Fruit fly (Drosophila melanogaster) whole organism, embryonic: ENCODE measurements around the gene Antp.

Source experiments
- Asciz ChIP-seq: fragments of 200-800 bp; sonication (Bioruptor generic); optimal IDR thresholded peaks from 2 replicates; lab custom pipeline; 2017; ENCODE audit warnings: missing biosample characterization, mild to moderate bottlenecking, missing genetic modification characterization, missing genetic modification reagents
- Atf6 ChIP-seq: fragments of 200-800 bp; sonication (Bioruptor generic); IDR thresholded peaks from 2 replicates; pipeline ENCODE4 v1.3.6; 2022; ENCODE audit warnings: missing biosample characterization, missing genetic modification characterization
- BtbVII ChIP-seq: fragments of 200-800 bp; sonication (Bioruptor generic); optimal IDR thresholded peaks from 3 replicates; lab custom pipeline; 2017; ENCODE audit warnings: missing biosample characterization, mild to moderate bottlenecking, missing genetic modification characterization
- CG10321 ChIP-seq: fragments of 200-800 bp; sonication (Bioruptor generic); IDR thresholded peaks from 2 replicates; pipeline ENCODE4 v1.3.6; 2022; ENCODE audit warnings: missing biosample characterization, missing genetic modification characterization
- CG11398 ChIP-seq: fragments of 200-800 bp; sonication (Bioruptor generic); optimal IDR thresholded peaks from 2 replicates; lab custom pipeline; 2016; ENCODE audit warnings: missing biosample characterization, missing genetic modification characterization
- CG13296 ChIP-seq: fragments of 200-800 bp; sonication (Bioruptor generic); optimal IDR thresholded peaks from 3 replicates; lab custom pipeline; 2018; ENCODE audit warnings: missing biosample characterization, mild to moderate bottlenecking, missing genetic modification characterization
- CG14014 ChIP-seq: fragments of 200-800 bp; sonication (Bioruptor generic); IDR thresholded peaks from 2 replicates; pipeline ENCODE4 v1.3.6; 2022; ENCODE audit warnings: missing biosample characterization, missing genetic modification characterization
- CG15601 ChIP-seq: fragments of 200-800 bp; sonication (Bioruptor generic); optimal IDR thresholded peaks from 3 replicates; lab custom pipeline; 2019; ENCODE audit warnings: missing biosample characterization, mild to moderate bottlenecking, missing genetic modification characterization, moderate library complexity
- CG17802 ChIP-seq: fragments of 200-800 bp; sonication (Bioruptor generic); optimal IDR thresholded peaks from 2 replicates; lab custom pipeline; 2018; ENCODE audit warnings: missing biosample characterization, mild to moderate bottlenecking, missing genetic modification characterization, moderate library complexity
- CG18764 ChIP-seq: fragments of 200-800 bp; sonication (Bioruptor generic); optimal IDR thresholded peaks from 3 replicates; lab custom pipeline; 2016; ENCODE audit warnings: missing biosample characterization, missing genetic modification characterization
- CG2120 ChIP-seq: fragments of 200-800 bp; sonication (Bioruptor generic); optimal IDR thresholded peaks from 3 replicates; lab custom pipeline; 2016; ENCODE audit warnings: missing biosample characterization, missing genetic modification characterization
- CG34422 ChIP-seq: fragments of 200-800 bp; sonication (Bioruptor generic); IDR thresholded peaks from 3 replicates; pipeline ENCODE4 v1.3.6; 2022; ENCODE audit warnings: missing biosample characterization, missing genetic modification characterization
- CG3847 ChIP-seq: fragments of 200-800 bp; sonication (Bioruptor generic); IDR thresholded peaks from 2 replicates; pipeline ENCODE4 v1.3.6; 2022; ENCODE audit warnings: missing biosample characterization, missing genetic modification characterization
- CG4282 ChIP-seq: fragments of 200-800 bp; sonication (Bioruptor generic); optimal IDR thresholded peaks from 2 replicates; lab custom pipeline; 2016; ENCODE audit warnings: missing biosample characterization, missing genetic modification characterization
- CG4730 ChIP-seq: fragments of 200-800 bp; sonication (Bioruptor generic); IDR thresholded peaks from 2 replicates; pipeline ENCODE4 v1.3.6; 2022; ENCODE audit warnings: missing biosample characterization, missing genetic modification characterization
- CG5180 ChIP-seq: fragments of 200-800 bp; sonication (Bioruptor generic); optimal IDR thresholded peaks from 3 replicates; lab custom pipeline; 2017; ENCODE audit warnings: missing biosample characterization, missing genetic modification characterization, mild to moderate bottlenecking, moderate library complexity, missing genetic modification reagents
- CG6654 ChIP-seq: fragments of 200-800 bp; sonication (Bioruptor generic); optimal IDR thresholded peaks from 2 replicates; lab custom pipeline; 2017; ENCODE audit warnings: missing biosample characterization, mild to moderate bottlenecking, missing genetic modification characterization
- CG7928 ChIP-seq: fragments of 200-800 bp; sonication (Bioruptor generic); optimal IDR thresholded peaks from 2 replicates; lab custom pipeline; 2017; ENCODE audit warnings: missing biosample characterization, mild to moderate bottlenecking, missing genetic modification characterization
- CG9932 ChIP-seq: fragments of 200-800 bp; sonication (Bioruptor generic); IDR thresholded peaks from 2 replicates; pipeline ENCODE4 v1.3.6; 2022; ENCODE audit warnings: missing biosample characterization, missing genetic modification characterization
- CkIIα-i1 ChIP-seq: fragments of 200-800 bp; sonication (Bioruptor generic); IDR thresholded peaks from 2 replicates; pipeline ENCODE4 v1.3.6; 2022; ENCODE audit warnings: missing biosample characterization, missing genetic modification characterization
- D ChIP-seq, 2 experiments: fragments of 200-800 bp in 1 of 2; fragments of >200 bp in 1 of 2; sonication (Bioruptor generic) in 1 of 2; optimal IDR thresholded peaks; 2 replicates in 1 of 2; 3 replicates in 1 of 2; lab custom pipeline; 2017; ENCODE audit warnings: mild to moderate bottlenecking in 1 of 2, missing biosample characterization in 1 of 2, missing genetic modification characterization in 1 of 2, missing genetic modification reagents in 1 of 2
- Dbx ChIP-seq: fragments of 200-800 bp; sonication (Bioruptor generic); IDR thresholded peaks from 3 replicates; pipeline ENCODE4 v1.3.6; 2022; ENCODE audit warnings: missing biosample characterization, missing genetic modification characterization
- Gug ChIP-seq: fragments of 200-800 bp; sonication (Bioruptor generic); IDR thresholded peaks from 4 replicates; pipeline ENCODE4 v1.3.6; 2022; ENCODE audit warnings: missing biosample characterization, missing genetic modification characterization
- HHEX ChIP-seq: fragments of 200-800 bp; sonication (Bioruptor generic); optimal IDR thresholded peaks from 3 replicates; lab custom pipeline; 2017; ENCODE audit warnings: missing biosample characterization, mild to moderate bottlenecking, missing genetic modification characterization, missing genetic modification reagents
- Hr51 ChIP-seq, 2 experiments: fragments of 200-800 bp; sonication (Bioruptor generic); optimal IDR thresholded peaks; 2 replicates in 1 of 2; 3 replicates in 1 of 2; lab custom pipeline; 2016 to 2018; ENCODE audit warnings: missing biosample characterization in 2 of 2, missing genetic modification characterization in 2 of 2, mild to moderate bottlenecking in 1 of 2, moderate library complexity in 1 of 2
- Hsf ChIP-seq: fragments of 200-800 bp; sonication (Bioruptor generic); optimal IDR thresholded peaks from 3 replicates; lab custom pipeline; 2016; ENCODE audit warnings: missing biosample characterization, missing genetic modification characterization
- Kr ChIP-seq: fragments of 200-800 bp; sonication (Bioruptor generic); optimal IDR thresholded peaks from 2 replicates; lab custom pipeline; 2017; ENCODE audit warnings: missing biosample characterization, mild to moderate bottlenecking, missing genetic modification characterization
- Neu2 ChIP-seq: fragments of 200-800 bp; sonication (Bioruptor generic); optimal IDR thresholded peaks from 3 replicates; lab custom pipeline; 2016; ENCODE audit warnings: missing biosample characterization, missing genetic modification characterization, borderline replicate concordance
- Rfx ChIP-seq: fragments of 200-800 bp; sonication (Bioruptor generic); IDR thresholded peaks from 2 replicates; pipeline ENCODE4 v1.3.6; 2022; ENCODE audit warnings: missing biosample characterization, missing genetic modification characterization
- Ssrp ChIP-seq: fragments of 200-800 bp; sonication (Bioruptor generic); optimal IDR thresholded peaks from 2 replicates; lab custom pipeline; 2018; ENCODE audit warnings: missing biosample characterization, mild to moderate bottlenecking, missing genetic modification characterization, moderate library complexity
- Usf ChIP-seq: fragments of 200-800 bp; sonication (Bioruptor generic); optimal IDR thresholded peaks from 2 replicates; lab custom pipeline; 2017; ENCODE audit warnings: missing genotype, missing biosample characterization, missing genetic modification characterization
- Xrp1 ChIP-seq: fragments of 200-800 bp; sonication (Bioruptor generic); IDR thresholded peaks from 2 replicates; pipeline ENCODE4 v1.3.6; 2022; ENCODE audit warnings: missing biosample characterization, missing genetic modification characterization
- abd-A ChIP-seq: fragments of 200-800 bp; sonication (Bioruptor generic); optimal IDR thresholded peaks from 3 replicates; lab custom pipeline; 2019; ENCODE audit warnings: missing biosample characterization, mild to moderate bottlenecking, missing genetic modification characterization, moderate library complexity
- ato ChIP-seq: fragments of 200-800 bp; sonication (Bioruptor generic); IDR thresholded peaks from 2 replicates; pipeline ENCODE4 v1.3.6; 2022; ENCODE audit warnings: missing biosample characterization, missing genetic modification characterization; ENCODE audit not compliant: partially characterized antibody
- dan ChIP-seq: fragments of 200-800 bp; sonication (Bioruptor generic); IDR thresholded peaks from 2 replicates; pipeline ENCODE4 v1.3.6; 2022; ENCODE audit warnings: missing biosample characterization, missing genetic modification characterization
- disco-r ChIP-seq: fragments of 200-800 bp; sonication (Bioruptor generic); optimal IDR thresholded peaks from 2 replicates; lab custom pipeline; 2016; ENCODE audit warnings: missing biosample characterization, missing genetic modification characterization
- dmrt11E ChIP-seq: fragments of 200-800 bp; sonication (Bioruptor generic); optimal IDR thresholded peaks from 3 replicates; lab custom pipeline; 2018; ENCODE audit warnings: missing biosample characterization, mild to moderate bottlenecking, missing genetic modification characterization, moderate library complexity
- fd102C ChIP-seq: fragments of 200-800 bp; sonication (Bioruptor generic); optimal IDR thresholded peaks from 2 replicates; lab custom pipeline; 2018; ENCODE audit warnings: missing biosample characterization, mild to moderate bottlenecking, missing genetic modification characterization, moderate library complexity
- grn ChIP-seq: fragments of 200-800 bp; sonication (Bioruptor generic); optimal IDR thresholded peaks from 3 replicates; lab custom pipeline; 2017; ENCODE audit warnings: missing biosample characterization, missing genetic modification characterization
- ind ChIP-seq: fragments of 200-800 bp; sonication (Bioruptor generic); optimal IDR thresholded peaks from 3 replicates; lab custom pipeline; 2016; ENCODE audit warnings: missing biosample characterization, missing genetic modification characterization
- kah ChIP-seq: fragments of 200-800 bp; sonication (Bioruptor generic); optimal IDR thresholded peaks from 2 replicates; lab custom pipeline; 2018; ENCODE audit warnings: missing biosample characterization, mild to moderate bottlenecking, missing genetic modification characterization
- otp ChIP-seq: fragments of 200-800 bp; sonication (Bioruptor generic); IDR thresholded peaks from 3 replicates; pipeline ENCODE4, ENCODE4 v1.3.6; 2022; ENCODE audit warnings: missing biosample characterization, missing genetic modification characterization
- run ChIP-seq: fragments of 200-800 bp; sonication (Bioruptor generic); optimal IDR thresholded peaks from 3 replicates; lab custom pipeline; 2018; ENCODE audit warnings: missing biosample characterization, mild to moderate bottlenecking, missing genetic modification characterization
- schlank ChIP-seq: fragments of 200-800 bp; sonication (Bioruptor generic); optimal IDR thresholded peaks from 2 replicates; lab custom pipeline; 2018; ENCODE audit warnings: missing biosample characterization, mild to moderate bottlenecking, missing genetic modification characterization
- trem ChIP-seq: fragments of 200-800 bp; optimal IDR thresholded peaks from 3 replicates; lab custom pipeline; 2019; ENCODE audit warnings: missing biosample characterization, mild to moderate bottlenecking, missing genetic modification characterization, moderate library complexity
- z ChIP-seq: fragments of 200-800 bp; sonication (Bioruptor generic); IDR thresholded peaks from 3 replicates; pipeline ENCODE4 v1.3.6; 2022; ENCODE audit warnings: missing biosample characterization, missing genetic modification characterization
- zen ChIP-seq: fragments of 200-800 bp; sonication (Bioruptor generic); optimal IDR thresholded peaks from 3 replicates; lab custom pipeline; 2018; ENCODE audit warnings: missing biosample characterization, mild to moderate bottlenecking, missing genetic modification characterization, moderate library complexity
- zf30C ChIP-seq: fragments of 200-800 bp; sonication (Bioruptor generic); optimal IDR thresholded peaks from 3 replicates; lab custom pipeline; 2018; ENCODE audit warnings: missing biosample characterization, mild to moderate bottlenecking, missing genetic modification characterization
- zfh2 ChIP-seq: fragments of 200-800 bp; sonication (Bioruptor generic); optimal IDR thresholded peaks from 2 replicates; lab custom pipeline; 2016; ENCODE audit warnings: missing biosample characterization, missing genetic modification characterization

Gene Antp

dm6 chr3R:6881264-6882014 lies 117.6 kb downstream of the Antp start:
- TF ChIP-seq Asciz, result peak; percentile 33
- TF ChIP-seq CG14014, result no peak
- TF ChIP-seq schlank (tag; lab: Kevin White, UChicago), result no peak
- TF ChIP-seq grn (GFP tag; lab: Kevin White, UChicago), result no peak
- peak; percentile 28; the same call in 2 of the 4 replicates for TF ChIP-seq Gug
- no peak for TF ChIP-seq z (GFP tag; lab: Robert Waterston, UW)
- TF ChIP-seq dan (GFP tag; lab: Robert Waterston, UW), result peak; percentile 66; the same call in 1 of the 2 replicates
- no peak for TF ChIP-seq CG9932
- TF ChIP-seq Rfx (GFP tag; lab: Robert Waterston, UW), result no peak
- peak; percentile 2 for TF ChIP-seq CG18764 (GFP tag; lab: Kevin White, UChicago)
- no peak; the same call in 1 of the 2 replicates for TF ChIP-seq Atf6 (GFP tag; lab: Robert Waterston, UW)
- no peak for TF ChIP-seq CG10321 (GFP tag; lab: Robert Waterston, UW)
- peak; percentile 85 for TF ChIP-seq Xrp1 (GFP tag; lab: Robert Waterston, UW)
- 0 out of 3 replicates have a peak, but pooled peaks have one; percentile 50 for TF ChIP-seq otp
- TF ChIP-seq Neu2, result peak; percentile 71
- no peak for TF ChIP-seq CG4730
- TF ChIP-seq HHEX (GFP tag; lab: Kevin White, UChicago), result peak; percentile 44
- no peak for TF ChIP-seq CG13296 (GFP tag; lab: Kevin White, UChicago)
- peak; percentile 75 for TF ChIP-seq trem (tag; lab: Kevin White, UChicago)
- TF ChIP-seq ind (GFP tag; lab: Kevin White, UChicago), result peak; percentile 52
- peak; percentile 77 for TF ChIP-seq CG15601
- TF ChIP-seq CG7928 (GFP tag; lab: Kevin White, UChicago), result no peak
- TF ChIP-seq zen (tag; lab: Kevin White, UChicago), result peak; percentile 95
- TF ChIP-seq Usf (GFP tag; lab: Kevin White, UChicago), result peak; percentile 35
- TF ChIP-seq CG4282 (GFP tag; lab: Kevin White, UChicago), result no peak
- TF ChIP-seq CG2120 (GFP tag; lab: Kevin White, UChicago), result no peak
- TF ChIP-seq abd-A, result no peak
- TF ChIP-seq Hr51 (GFP tag; optimal IDR thresholded peaks at IDR 0.05; lab: Kevin White, UChicago), result peak in 1 of 2 experiments; percentile 49
- TF ChIP-seq fd102C (GFP tag; lab: Kevin White, UChicago), result peak; percentile 89
- TF ChIP-seq disco-r (GFP tag; lab: Kevin White, UChicago), result no peak
- TF ChIP-seq CG5180, result no peak
- no peak for TF ChIP-seq Ssrp (tag; lab: Kevin White, UChicago)
- TF ChIP-seq Kr (GFP tag; lab: Kevin White, UChicago), result no peak
- TF ChIP-seq CG17802 (tag; lab: Kevin White, UChicago), result no peak
- peak; percentile 97 for TF ChIP-seq zf30C
- no peak for TF ChIP-seq zfh2 (GFP tag; lab: Kevin White, UChicago)
- TF ChIP-seq BtbVII, result no peak
- TF ChIP-seq kah (GFP tag; lab: Kevin White, UChicago), result no peak
- peak; percentile 49 for TF ChIP-seq CG11398
- peak; percentile 48 for TF ChIP-seq CG6654 (GFP tag; lab: Kevin White, UChicago)
- TF ChIP-seq ato (GFP tag; lab: Robert Waterston, UW), result no peak
- TF ChIP-seq CG3847 (GFP tag; lab: Robert Waterston, UW), result no peak
- TF ChIP-seq Dbx, result no peak
- no peak for TF ChIP-seq D (optimal IDR thresholded peaks at IDR 0.05; lab: Kevin White, UChicago)
- peak; percentile 72 for TF ChIP-seq D (GFP tag; optimal IDR thresholded peaks at IDR 0.05; lab: Kevin White, UChicago)
- peak; percentile 66 for TF ChIP-seq Hsf (GFP tag; lab: Kevin White, UChicago)
- TF ChIP-seq CkIIα-i1, result no peak
- TF ChIP-seq run (tag; lab: Kevin White, UChicago), result no peak
- TF ChIP-seq dmrt11E, result peak; percentile 93
- 0 out of 3 replicates have a peak, but pooled peaks have one; percentile 19 for TF ChIP-seq CG34422 (GFP tag; lab: Robert Waterston, UW)
